Worm (Caenorhabditis elegans) whole organism, late embryonic: Measurements from ENCODE around the gene F02A9.1.

Experiments
- C38D4.7 ChIP-seq: fragments of 200-800 bp; sonication (Bioruptor generic); optimal IDR thresholded peaks from 2 replicates; lab custom pipeline; 2018; ENCODE audit warnings: mild to moderate bottlenecking, missing genetic modification characterization, moderate library complexity, missing compliant biosample characterization
- K02D7.2 ChIP-seq: sonication (generic microtip); optimal IDR thresholded peaks from 2 replicates; lab custom pipeline; 2017; ENCODE audit warnings: mild to moderate bottlenecking, missing genetic modification characterization, missing compliant biosample characterization
- T23F11.4 ChIP-seq: fragments of 200-800 bp; sonication (Bioruptor generic); optimal IDR thresholded peaks from 2 replicates; lab custom pipeline; 2018; ENCODE audit warnings: mild to moderate bottlenecking, missing genetic modification characterization, missing compliant biosample characterization
- Y22D7AL.16 ChIP-seq: sonication (generic microtip); optimal IDR thresholded peaks from 2 replicates; lab custom pipeline; 2016; ENCODE audit warnings: missing genetic modification characterization, missing compliant biosample characterization
- ceh-22 ChIP-seq: sonication (generic microtip); optimal IDR thresholded peaks from 2 replicates; lab custom pipeline; 2017; ENCODE audit warnings: missing biosample characterization, missing genetic modification characterization
- ceh-24 ChIP-seq: sonication (generic microtip); optimal IDR thresholded peaks from 2 replicates; lab custom pipeline; 2016; ENCODE audit warnings: mild to moderate bottlenecking, missing genetic modification characterization, missing compliant biosample characterization
- ceh-31 ChIP-seq: sonication (generic microtip); optimal IDR thresholded peaks from 2 replicates; lab custom pipeline; 2016; ENCODE audit warnings: missing genetic modification characterization, missing compliant biosample characterization
- ceh-48 ChIP-seq: sonication (generic microtip); optimal IDR thresholded peaks from 2 replicates; lab custom pipeline; 2016; ENCODE audit warnings: missing genetic modification characterization, inconsistent platforms, missing compliant biosample characterization
- ceh-6 ChIP-seq: fragments of 200-800 bp; sonication (Bioruptor generic); optimal IDR thresholded peaks from 2 replicates; lab custom pipeline; 2018; ENCODE audit warnings: mild to moderate bottlenecking, missing genetic modification characterization, missing compliant biosample characterization
- ceh-9 ChIP-seq: sonication (generic microtip); optimal IDR thresholded peaks from 2 replicates; lab custom pipeline; 2016; ENCODE audit warnings: mild to moderate bottlenecking, missing genetic modification characterization, inconsistent platforms, missing compliant biosample characterization
- dmd-4 ChIP-seq: sonication (generic microtip); optimal IDR thresholded peaks from 2 replicates; lab custom pipeline; 2016; ENCODE audit warnings: borderline replicate concordance, missing genetic modification characterization, missing compliant biosample characterization
- elt-2 ChIP-seq: sonication (generic microtip); optimal IDR thresholded peaks from 2 replicates; lab custom pipeline; 2016; ENCODE audit warnings: missing genetic modification reagents, missing genetic modification characterization, missing compliant biosample characterization
- elt-4 ChIP-seq: sonication (generic microtip); optimal IDR thresholded peaks from 2 replicates; lab custom pipeline; 2016; ENCODE audit warnings: missing genetic modification characterization, missing compliant biosample characterization
- ets-4 ChIP-seq: sonication (generic microtip); optimal IDR thresholded peaks from 2 replicates; lab custom pipeline; 2016; ENCODE audit warnings: missing genetic modification characterization, missing compliant biosample characterization
- fkh-10 ChIP-seq: fragments of 150-350 bp; optimal IDR thresholded peaks from 2 replicates; lab custom pipeline; 2014; ENCODE audit warnings: missing biosample characterization, missing genetic modification reagents, missing genetic modification characterization
- gmeb-2 ChIP-seq: sonication (generic microtip); optimal IDR thresholded peaks from 2 replicates; lab custom pipeline; 2016; ENCODE audit warnings: missing genetic modification characterization, inconsistent platforms, missing compliant biosample characterization
- hlh-13 ChIP-seq: fragments of 200-800 bp; sonication (Bioruptor generic); optimal IDR thresholded peaks from 2 replicates; lab custom pipeline; 2018; ENCODE audit warnings: mild to moderate bottlenecking, missing genetic modification characterization, missing compliant biosample characterization
- hlh-15 ChIP-seq: sonication (generic microtip); optimal IDR thresholded peaks from 2 replicates; lab custom pipeline; 2016; ENCODE audit warnings: missing genetic modification characterization, missing compliant biosample characterization
- hlh-30 ChIP-seq: sonication (generic microtip); optimal IDR thresholded peaks from 2 replicates; lab custom pipeline; 2017; ENCODE audit warnings: antibody characterized with exemption, missing genetic modification characterization, missing compliant biosample characterization; ENCODE audit not compliant: insufficient read depth
- lin-11 ChIP-seq: fragments of 200-800 bp; sonication (Bioruptor generic); optimal IDR thresholded peaks from 2 replicates; lab custom pipeline; 2018; ENCODE audit warnings: mild to moderate bottlenecking, missing genetic modification characterization, missing compliant biosample characterization
- nfya-1 ChIP-seq: sonication (generic microtip); optimal IDR thresholded peaks from 2 replicates; lab custom pipeline; 2017; ENCODE audit warnings: missing genetic modification characterization, mild to moderate bottlenecking, missing compliant biosample characterization, antibody characterized with exemption, moderate library complexity
- nhr-232 ChIP-seq: sonication (generic microtip); optimal IDR thresholded peaks from 2 replicates; lab custom pipeline; 2016; ENCODE audit warnings: missing genetic modification characterization, missing compliant biosample characterization
- npax-4 ChIP-seq: sonication (generic microtip); optimal IDR thresholded peaks from 2 replicates; lab custom pipeline; 2016; ENCODE audit warnings: missing genetic modification characterization, missing compliant biosample characterization
- pat-9 ChIP-seq: fragments of 200-800 bp; sonication (Bioruptor generic); optimal IDR thresholded peaks from 2 replicates; lab custom pipeline; 2018; ENCODE audit warnings: mild to moderate bottlenecking, missing genetic modification characterization, moderate library complexity, missing compliant biosample characterization
- pha-4 ChIP-seq: fragments of 150-350 bp; optimal IDR thresholded peaks from 2 replicates; lab custom pipeline; 2018; ENCODE audit warnings: missing biosample characterization, missing genetic modification reagents, missing genetic modification characterization
- pros-1 ChIP-seq: fragments of 150-350 bp; optimal IDR thresholded peaks from 2 replicates; lab custom pipeline; 2014; ENCODE audit warnings: missing biosample characterization, missing genetic modification reagents, missing genetic modification characterization
- ref-2 ChIP-seq: sonication (generic microtip); optimal IDR thresholded peaks from 2 replicates; lab custom pipeline; 2016; ENCODE audit warnings: missing genetic modification characterization, missing compliant biosample characterization
- sox-4 ChIP-seq: sonication (generic microtip); optimal IDR thresholded peaks from 2 replicates; lab custom pipeline; 2017; ENCODE audit warnings: mild to moderate bottlenecking, missing genetic modification characterization, inconsistent platforms, missing compliant biosample characterization
- syd-9 ChIP-seq: sonication (generic microtip); optimal IDR thresholded peaks from 2 replicates; lab custom pipeline; 2016; ENCODE audit warnings: mild to moderate bottlenecking, missing genetic modification characterization, moderate library complexity, missing compliant biosample characterization
- ttx-3 ChIP-seq: sonication (generic microtip); optimal IDR thresholded peaks from 2 replicates; lab custom pipeline; 2016; ENCODE audit warnings: missing genetic modification reagents, missing genetic modification characterization, missing compliant biosample characterization
- unc-3 ChIP-seq, 2 experiments: fragments of 200-800 bp in 1 of 2; sonication (Bioruptor generic) in 1 of 2; sonication (generic microtip) in 1 of 2; conservative IDR thresholded peaks in 1 of 2; optimal IDR thresholded peaks in 1 of 2; 2 replicates each; pipeline versions ENCODE4 v1.3.6 to Lab custom; 2016 to 2022; ENCODE audit warnings: missing compliant biosample characterization in 2 of 2, missing genetic modification characterization in 2 of 2, missing genetic modification reagents in 1 of 2
- unc-55 ChIP-seq: sonication (generic microtip); optimal IDR thresholded peaks from 2 replicates; lab custom pipeline; 2017; ENCODE audit warnings: missing biosample characterization, missing genetic modification reagents, missing genetic modification characterization
- ztf-16 ChIP-seq: sonication (generic microtip); optimal IDR thresholded peaks from 2 replicates; lab custom pipeline; 2017; ENCODE audit warnings: missing genetic modification characterization, missing compliant biosample characterization

Gene F02A9.1

DNA sequence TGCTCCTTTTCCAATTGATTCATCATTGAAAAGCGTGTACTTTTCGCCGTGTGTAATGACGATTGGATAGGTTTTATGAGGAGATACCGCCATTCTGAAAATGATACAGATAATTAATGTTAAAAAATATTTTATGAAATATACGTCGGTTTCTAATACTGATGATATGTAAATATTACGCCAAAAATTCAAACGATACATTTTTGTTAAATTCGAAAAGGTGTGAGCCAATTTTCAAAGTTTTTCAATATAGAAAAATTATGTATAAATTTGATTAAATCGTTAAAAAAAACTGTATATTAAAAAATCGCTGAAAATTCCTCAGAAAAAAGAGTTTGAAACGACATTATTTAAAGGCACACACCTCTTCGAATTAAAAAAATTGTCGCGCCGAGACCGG lies 27.0 kb downstream of the F02A9.1 start, which contains the start of gene ikke-1:
TSS of gene ikke-1 (minus strand) at position 101 of the 400 bp plus-strand sequence.
- no peak for TF ChIP-seq ceh-48 (tag; lab: Kevin White, UChicago)
- no peak for TF ChIP-seq pat-9 (tag; lab: Kevin White, UChicago)
- no peak for TF ChIP-seq ref-2 (tag; lab: Kevin White, UChicago)
- no peak for TF ChIP-seq lin-11 (tag; lab: Kevin White, UChicago)
- no peak for TF ChIP-seq elt-2 (tag; lab: Kevin White, UChicago)
- no peak for TF ChIP-seq Y22D7AL.16

DNA sequence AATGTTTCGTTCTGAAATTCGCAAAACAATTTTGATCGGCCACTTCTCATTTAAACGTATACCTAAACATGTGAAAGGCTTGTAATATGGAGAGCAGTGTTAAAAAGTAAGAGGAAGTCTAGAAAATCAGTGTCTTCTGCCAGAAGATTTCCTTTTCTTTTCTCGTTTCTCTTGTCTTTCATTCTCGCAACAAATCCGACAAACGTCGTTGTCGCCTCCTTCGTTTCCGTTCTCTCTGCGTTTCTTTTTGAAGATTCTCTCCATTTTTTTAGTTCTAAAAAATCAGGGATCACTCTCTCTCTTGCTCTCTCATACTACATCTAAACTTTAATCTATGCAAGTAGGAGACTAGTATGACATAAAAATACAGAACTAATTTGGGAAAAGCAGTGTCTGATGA lies 30.3 kb downstream of the F02A9.1 start:
- TF ChIP-seq ztf-16 (tag; lab: Kevin White, UChicago) (no peak), pros-1 (no peak), elt-4 (tag; lab: Kevin White, UChicago) (no peak), K02D7.2 (tag; lab: Kevin White, UChicago) (no peak), ttx-3 (tag; lab: Kevin White, UChicago) (no peak)

DNA sequence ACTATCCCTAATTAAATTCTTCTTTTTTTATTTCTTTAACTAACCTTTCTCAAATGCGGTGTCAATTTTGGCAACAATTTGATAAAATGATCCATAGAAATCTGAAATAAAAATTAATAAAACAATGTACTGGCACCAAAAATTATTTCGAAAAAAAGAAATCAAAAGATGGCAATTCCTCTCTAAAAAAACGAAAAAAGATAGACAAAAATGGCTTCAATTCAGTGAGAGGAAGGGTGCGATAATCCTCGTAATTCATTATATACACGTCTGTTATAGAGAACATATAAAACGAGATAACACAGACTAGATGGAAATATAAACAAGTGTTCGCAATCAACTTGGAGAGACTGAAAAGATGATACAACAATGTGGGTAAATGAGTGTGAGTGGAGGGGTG lies 31.8 kb downstream of the F02A9.1 start, which contains the start of gene R107.2:
TSS of gene R107.2 (minus strand) at position 101 of the 400 bp plus-strand sequence.
- TF ChIP-seq ceh-6 (GFP tag; lab: Kevin White, UChicago) (no peak), unc-3 (GFP tag; conservative IDR thresholded peaks at IDR 0.05; lab: Robert Waterston, UW) (no peak), unc-3 (tag; optimal IDR thresholded peaks at IDR 0.05; lab: Kevin White, UChicago) (no peak), ceh-24 (tag; lab: Kevin White, UChicago) (no peak), gmeb-2 (tag; lab: Kevin White, UChicago) (no peak), ceh-31 (tag; lab: Kevin White, UChicago) (no peak), elt-4 (tag; lab: Kevin White, UChicago) (no peak), C38D4.7 (GFP tag; lab: Kevin White, UChicago) (no peak), ets-4 (tag; lab: Kevin White, UChicago) (no peak), syd-9 (tag; lab: Kevin White, UChicago) (no peak), ceh-48 (tag; lab: Kevin White, UChicago) (no peak), ceh-22 (no peak), hlh-30 (tag; lab: Kevin White, UChicago) (no peak), ceh-9 (tag; lab: Kevin White, UChicago) (no peak), fkh-10 (no peak), T23F11.4 (GFP tag; lab: Kevin White, UChicago) (no peak), pha-4 (tag; lab: Kevin White, UChicago) (no peak), npax-4 (tag; lab: Kevin White, UChicago) (no peak), unc-55 (GFP tag; lab: Kevin White, UChicago) (no peak), nfya-1 (no peak)

- TF ChIP-seq hlh-13 (no peak), ceh-9 (tag; lab: Kevin White, UChicago) (no peak), nhr-232 (tag; lab: Kevin White, UChicago) (no peak)
These were observed 34.4 kb downstream of the F02A9.1 start, which contains the start of gene nac-2 for ce11 chrIII:9043200-9043599. TSS of gene nac-2 (minus strand) at chrIII:9043300.

ce11 chrIII:9037658-9038057 lies 40.0 kb downstream of the F02A9.1 start, which contains the start of gene R107.9:
TSS of gene R107.9 (plus strand) at chrIII:9037958.
- no peak for TF ChIP-seq dmd-4 (tag; lab: Kevin White, UChicago)
- TF ChIP-seq sox-4 = no peak
- no peak for TF ChIP-seq C38D4.7 (GFP tag; lab: Kevin White, UChicago)
- TF ChIP-seq pros-1 = no peak
- TF ChIP-seq hlh-15 = no peak
- TF ChIP-seq, all 69 proteins: peak for 0
